ENCODE assay signal across 5 worm cellular contexts in the genomic region with DNA sequence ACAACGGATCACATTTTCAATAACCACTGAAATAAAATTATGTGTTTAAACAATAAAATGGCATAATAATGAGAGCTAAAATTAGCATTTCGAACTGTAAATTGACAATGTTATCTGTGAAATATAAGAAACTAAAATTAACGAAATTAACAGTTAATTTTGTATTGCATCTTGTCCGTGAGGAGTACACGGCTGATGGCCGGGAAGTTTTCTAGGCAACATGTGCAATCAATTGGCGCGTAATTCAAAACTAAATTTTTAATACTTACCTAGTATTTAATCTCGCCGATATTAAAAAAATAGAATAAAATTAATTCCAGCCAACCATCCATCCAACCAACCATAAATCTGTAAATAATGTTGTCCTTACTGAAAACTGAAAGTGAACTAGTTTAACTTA.
TF ChIP-seq lines count a peak whose summit lies in the region.

No protein-coding gene starts in this region.

TF ChIP-seq in whole organism, L1 larva, 84 proteins besides CTCF, POLR2A, EP300 and RAD21 (continues in another document):
- TF ChIP-seq alr-1 (tag; optimal IDR thresholded peaks at IDR 0.05; lab: Kevin White, UChicago; ENCODE audit: borderline replicate concordance) (no peak), nhr-76 (tag; optimal IDR thresholded peaks at IDR 0.05; lab: Kevin White, UChicago) (no peak), lin-14 (GFP tag; optimal IDR thresholded peaks at IDR 0.05; lab: Kevin White, UChicago) (peak; percentile 82), unc-30 (tag; optimal IDR thresholded peaks at IDR 0.05; lab: Kevin White, UChicago) (no peak), irx-1 (tag; optimal IDR thresholded peaks at IDR 0.05; lab: Kevin White, UChicago) (peak; percentile 96), sox-4 (tag; optimal IDR thresholded peaks at IDR 0.05; lab: Kevin White, UChicago) (peak; percentile 96), nhr-77 (tag; optimal IDR thresholded peaks at IDR 0.05; lab: Kevin White, UChicago) (no peak), ceh-90 (tag; optimal IDR thresholded peaks at IDR 0.05; lab: Kevin White, UChicago) (peak; percentile 97), C04F5.9 (tag; optimal IDR thresholded peaks at IDR 0.05; lab: Kevin White, UChicago) (peak; percentile 94), lir-3 (tag; optimal IDR thresholded peaks at IDR 0.05; lab: Kevin White, UChicago; ENCODE audit: poor library complexity) (peak; percentile 98), nhr-12 (tag; optimal IDR thresholded peaks at IDR 0.05; lab: Kevin White, UChicago) (no peak), nhr-71 (tag; optimal IDR thresholded peaks at IDR 0.05; lab: Kevin White, UChicago) (peak; percentile 95), snu-23 (GFP tag; optimal IDR thresholded peaks at IDR 0.05; lab: Kevin White, UChicago) (peak; percentile 93), hlh-4 (tag; optimal IDR thresholded peaks at IDR 0.05; lab: Kevin White, UChicago) (peak; percentile 81), nhr-237 (tag; optimal IDR thresholded peaks at IDR 0.05; lab: Kevin White, UChicago) (no peak), sup-37 (GFP tag; optimal IDR thresholded peaks at IDR 0.05; lab: Kevin White, UChicago) (no peak), snpc-4 (tag; optimal IDR thresholded peaks at IDR 0.05; lab: Kevin White, UChicago) (peak; percentile 62)

TF ChIP-seq in whole organism, L3 larva, 47 proteins besides CTCF, POLR2A, EP300 and RAD21 (continues in another document):
- TF ChIP-seq unc-62 (GFP tag; optimal IDR thresholded peaks at IDR 0.05; lab: Kevin White, UChicago) (no peak), mdl-1 (tag; optimal IDR thresholded peaks at IDR 0.05; lab: Kevin White, UChicago) (no peak), eor-1 (tag; optimal IDR thresholded peaks at IDR 0.05; lab: Kevin White, UChicago) (no peak), fkh-2 (tag; optimal IDR thresholded peaks at IDR 0.05; lab: Kevin White, UChicago) (no peak), egl-27 (tag; optimal IDR thresholded peaks at IDR 0.05; lab: Kevin White, UChicago) (no peak), elt-3 (tag; optimal IDR thresholded peaks at IDR 0.05; lab: Kevin White, UChicago) (no peak), nhr-28 (tag; optimal IDR thresholded peaks at IDR 0.05; lab: Kevin White, UChicago) (no peak), nhr-77 (tag; optimal IDR thresholded peaks at IDR 0.05; lab: Kevin White, UChicago) (no peak), hmg-11 (tag; optimal IDR thresholded peaks at IDR 0.05; lab: Kevin White, UChicago) (peak; percentile 65), aly-2 (tag; optimal IDR thresholded peaks at IDR 0.05; lab: Kevin White, UChicago) (no peak), lin-15B (tag; optimal IDR thresholded peaks at IDR 0.05; lab: Kevin White, UChicago) (peak; percentile 67), ztf-4 (tag; optimal IDR thresholded peaks at IDR 0.05; lab: Kevin White, UChicago) (no peak), nhr-43 (tag; optimal IDR thresholded peaks at IDR 0.05; lab: Kevin White, UChicago; ENCODE audit: poor library complexity, severe bottlenecking) (peak; percentile 96), pha-4 (tag; optimal IDR thresholded peaks at IDR 0.05; lab: Kevin White, UChicago) (peak; percentile 84), fos-1 (tag; optimal IDR thresholded peaks at IDR 0.05; lab: Kevin White, UChicago) (no peak), ceh-16 (tag; optimal IDR thresholded peaks at IDR 0.05; lab: Kevin White, UChicago) (no peak), jun-1 (tag; optimal IDR thresholded peaks at IDR 0.05; lab: Kevin White, UChicago) (peak; percentile 49), lsy-12 (tag; optimal IDR thresholded peaks at IDR 0.05; lab: Kevin White, UChicago) (peak; percentile 65)

TF ChIP-seq in whole organism, early embryonic, 17 proteins besides CTCF, POLR2A, EP300 and RAD21:
- TF ChIP-seq tbx-37 (GFP tag; conservative IDR thresholded peaks at IDR 0.05; lab: Robert Waterston, UW) (peak; percentile 91), flt-1 (GFP tag; IDR thresholded peaks at IDR 0.05; lab: Robert Waterston, UW) (no peak)

TF ChIP-seq in whole organism, midembryonic, 9 proteins besides CTCF, POLR2A, EP300 and RAD21:
- TF ChIP-seq ztf-29 (GFP tag; IDR thresholded peaks at IDR 0.05; lab: Robert Waterston, UW) (no peak), cog-1 (tag; optimal IDR thresholded peaks at IDR 0.05; lab: Kevin White, UChicago) (peak; percentile 60), ztf-23 (GFP tag; IDR thresholded peaks at IDR 0.05; lab: Robert Waterston, UW) (peak; percentile 77)

TF ChIP-seq in whole organism, young adult, 124 proteins besides CTCF, POLR2A, EP300 and RAD21 (continues in another document):
- no peak for TF ChIP-seq dpff-1 (tag; optimal IDR thresholded peaks at IDR 0.05; lab: Kevin White, UChicago)
- TF ChIP-seq ztf-22 (GFP tag; optimal IDR thresholded peaks at IDR 0.05; lab: Kevin White, UChicago) = no peak
- TF ChIP-seq aptf-2 (GFP tag; conservative IDR thresholded peaks at IDR 0.05; lab: Robert Waterston, UW) = peak; percentile 79
- TF ChIP-seq Y67H2A.10 (GFP tag; conservative IDR thresholded peaks at IDR 0.05; lab: Robert Waterston, UW) = no peak
- TF ChIP-seq lin-40 (tag; optimal IDR thresholded peaks at IDR 0.05; lab: Kevin White, UChicago) = no peak
- peak; percentile 75 for TF ChIP-seq madf-6 (GFP tag; IDR thresholded peaks at IDR 0.05; lab: Robert Waterston, UW)
- no peak for TF ChIP-seq snpc-1.1 (tag; optimal IDR thresholded peaks at IDR 0.05; lab: Kevin White, UChicago; ENCODE audit: insufficient read depth)
- TF ChIP-seq hsf-1 (GFP tag; IDR thresholded peaks at IDR 0.05; lab: Robert Waterston, UW) = no peak
- TF ChIP-seq Y95B8A.8 (GFP tag; IDR thresholded peaks at IDR 0.05; lab: Robert Waterston, UW) = 0 out of 2 replicates have a peak, but pooled peaks have one; percentile 33
- TF ChIP-seq mel-28 (tag; optimal IDR thresholded peaks at IDR 0.05; lab: Kevin White, UChicago; ENCODE audit: borderline replicate concordance) = no peak
- 0 out of 2 replicates have a peak, but pooled peaks have one; percentile 18 for TF ChIP-seq K11D2.4 (GFP tag; IDR thresholded peaks at IDR 0.05; lab: Robert Waterston, UW)
- TF ChIP-seq him-1 (tag; optimal IDR thresholded peaks at IDR 0.05; lab: Kevin White, UChicago) = peak; percentile 62
- peak; percentile 91 for TF ChIP-seq lin-54 (GFP tag; optimal IDR thresholded peaks at IDR 0.05; lab: Kevin White, UChicago)
- TF ChIP-seq egl-44 (GFP tag; IDR thresholded peaks at IDR 0.05; lab: Robert Waterston, UW) = no peak
- TF ChIP-seq snpc-4 (GFP tag; optimal IDR thresholded peaks at IDR 0.05; lab: Kevin White, UChicago) = no peak
- TF ChIP-seq snpc-4 (tag; optimal IDR thresholded peaks at IDR 0.05; lab: Kevin White, UChicago) = peak in 2 of 4 experiments; percentile 33 to 60
- TF ChIP-seq bed-1 (GFP tag; IDR thresholded peaks at IDR 0.05; lab: Robert Waterston, UW) = no peak
- no peak for TF ChIP-seq B0019.2 (GFP tag; conservative IDR thresholded peaks at IDR 0.05; lab: Robert Waterston, UW)
- no peak for TF ChIP-seq tlf-1 (GFP tag; optimal IDR thresholded peaks at IDR 0.05; lab: Kevin White, UChicago)
- TF ChIP-seq ceh-27 (GFP tag; optimal IDR thresholded peaks at IDR 0.05; lab: Kevin White, UChicago) = peak; percentile 73
- no peak for TF ChIP-seq mes-4 (tag; optimal IDR thresholded peaks at IDR 0.05; lab: Kevin White, UChicago)
- peak; percentile 24 for TF ChIP-seq lsl-1 (GFP tag; optimal IDR thresholded peaks at IDR 0.05; lab: Kevin White, UChicago)
- TF ChIP-seq lag-1 (GFP tag; IDR thresholded peaks at IDR 0.05; lab: Robert Waterston, UW) = no peak
- TF ChIP-seq efl-1 (GFP tag; optimal IDR thresholded peaks at IDR 0.05; lab: Kevin White, UChicago) = peak; percentile 58
- peak; percentile 64 for TF ChIP-seq dpl-1 (GFP tag; optimal IDR thresholded peaks at IDR 0.05; lab: Kevin White, UChicago)
- peak; percentile 69 for TF ChIP-seq unc-130 (GFP tag; optimal IDR thresholded peaks at IDR 0.05; lab: Kevin White, UChicago)
- no peak for TF ChIP-seq F23B12.7 (tag; optimal IDR thresholded peaks at IDR 0.05; lab: Kevin White, UChicago; ENCODE audit: insufficient read depth)
- no peak for TF ChIP-seq ceh-58 (GFP tag; IDR thresholded peaks at IDR 0.05; lab: Robert Waterston, UW)
- no peak for TF ChIP-seq unc-62 (GFP tag; optimal IDR thresholded peaks at IDR 0.05; lab: Kevin White, UChicago)
- no peak for TF ChIP-seq nfya-2 (GFP tag; IDR thresholded peaks at IDR 0.05; lab: Robert Waterston, UW)
- no peak for TF ChIP-seq T26A5.8 (tag; optimal IDR thresholded peaks at IDR 0.05; lab: Kevin White, UChicago)
- no peak for TF ChIP-seq ama-1 (optimal IDR thresholded peaks at IDR 0.05; lab: Kevin White, UChicago)
- TF ChIP-seq ama-1 (GFP tag; optimal IDR thresholded peaks at IDR 0.05; lab: Kevin White, UChicago) = no peak
- no peak for TF ChIP-seq ceh-79 (tag; optimal IDR thresholded peaks at IDR 0.05; lab: Kevin White, UChicago)
- no peak for TF ChIP-seq hlh-12 (tag; optimal IDR thresholded peaks at IDR 0.05; lab: Kevin White, UChicago)
- no peak for TF ChIP-seq nhr-80 (tag; optimal IDR thresholded peaks at IDR 0.05; lab: Kevin White, UChicago)
- TF ChIP-seq Y53G8AR.9 (GFP tag; conservative IDR thresholded peaks at IDR 0.05; lab: Robert Waterston, UW) = no peak
- no peak for TF ChIP-seq let-526 (GFP tag; IDR thresholded peaks at IDR 0.05; lab: Robert Waterston, UW)
- TF ChIP-seq akir-1 (GFP tag; optimal IDR thresholded peaks at IDR 0.05; lab: Kevin White, UChicago) = no peak
- no peak for TF ChIP-seq sea-2 (GFP tag; IDR thresholded peaks at IDR 0.05; lab: Robert Waterston, UW)
- no peak for TF ChIP-seq pha-4 (tag; optimal IDR thresholded peaks at IDR 0.05; lab: Kevin White, UChicago)
- peak; percentile 22; the same call in 1 of the 2 replicates for TF ChIP-seq madf-8 (GFP tag; conservative IDR thresholded peaks at IDR 0.05; lab: Robert Waterston, UW)
- no peak for TF ChIP-seq sdz-38 (tag; optimal IDR thresholded peaks at IDR 0.05; lab: Kevin White, UChicago)
- no peak for TF ChIP-seq die-1 (tag; optimal IDR thresholded peaks at IDR 0.05; lab: Kevin White, UChicago)
- TF ChIP-seq F57C9.4 (tag; optimal IDR thresholded peaks at IDR 0.05; lab: Kevin White, UChicago) = no peak
- TF ChIP-seq F57A8.1 (GFP tag; optimal IDR thresholded peaks at IDR 0.05; lab: Kevin White, UChicago) = no peak
- TF ChIP-seq snpc-3.4 (tag; optimal IDR thresholded peaks at IDR 0.05; lab: Kevin White, UChicago) = peak; percentile 23
- no peak for TF ChIP-seq F10E7.11 (tag; optimal IDR thresholded peaks at IDR 0.05; lab: Kevin White, UChicago)
- TF ChIP-seq ccch-3 (GFP tag; optimal IDR thresholded peaks at IDR 0.05; lab: Kevin White, UChicago) = peak; percentile 56
- no peak for TF ChIP-seq ceh-91 (GFP tag; IDR thresholded peaks at IDR 0.05; lab: Robert Waterston, UW)
- 0 out of 2 replicates have a peak, but pooled peaks have one; percentile 25 for TF ChIP-seq attf-3 (GFP tag; conservative IDR thresholded peaks at IDR 0.05; lab: Robert Waterston, UW)
